Worm (Caenorhabditis elegans) whole organism, midembryonic: ENCODE measurements around the gene srw-62.
A peak's percentile ranks its signal among the peaks of the same experiment; 100 is the strongest.

Experiments
- T22C8.4 ChIP-seq: fragments of 200-800 bp; sonication (Bioruptor generic); IDR thresholded peaks from 2 replicates; pipeline ENCODE4 v1.3.6; 2022; ENCODE audit warnings: missing genetic modification characterization, missing compliant biosample characterization
- cog-1 ChIP-seq: sonication (generic microtip); optimal IDR thresholded peaks from 2 replicates; lab custom pipeline; 2016; ENCODE audit warnings: missing genetic modification characterization, missing compliant biosample characterization
- flt-1 ChIP-seq: fragments of 200-800 bp; sonication (Bioruptor generic); IDR thresholded peaks from 2 replicates; pipeline ENCODE4 v1.3.6; 2022; ENCODE audit warnings: missing genetic modification characterization, missing compliant biosample characterization
- klf-2 ChIP-seq: fragments of 200-800 bp; sonication (Bioruptor generic); conservative IDR thresholded peaks from 2 replicates; pipeline ENCODE4 v1.3.6; 2022; ENCODE audit warnings: missing genetic modification reagents, missing genetic modification characterization, missing compliant biosample characterization
- med-1 ChIP-seq: sonication (generic microtip); optimal IDR thresholded peaks from 2 replicates; lab custom pipeline; 2017; ENCODE audit warnings: missing genetic modification characterization, mild to moderate bottlenecking, missing compliant biosample characterization, antibody characterized with exemption, missing genetic modification reagents; ENCODE audit not compliant: insufficient read depth
- ref-1 ChIP-seq: fragments of 200-800 bp; sonication (Bioruptor generic); conservative IDR thresholded peaks from 2 replicates; pipeline ENCODE4 v1.3.6; 2022; ENCODE audit warnings: missing genetic modification reagents, missing genetic modification characterization, missing compliant biosample characterization
- tab-1 ChIP-seq: fragments of 200-800 bp; sonication (Bioruptor generic); IDR thresholded peaks from 2 replicates; pipeline ENCODE4 v1.3.6; 2022; ENCODE audit warnings: missing genetic modification characterization, missing compliant biosample characterization
- ztf-23 ChIP-seq: fragments of 200-800 bp; sonication (Bioruptor generic); IDR thresholded peaks from 2 replicates; pipeline ENCODE4 v1.3.6; 2022; ENCODE audit warnings: missing genetic modification reagents, missing genetic modification characterization, missing compliant biosample characterization
- ztf-29 ChIP-seq: fragments of 200-800 bp; sonication (Bioruptor generic); IDR thresholded peaks from 2 replicates; pipeline ENCODE4 v1.3.6; 2022; ENCODE audit warnings: missing genetic modification reagents, missing genetic modification characterization, missing compliant biosample characterization

The srw-62 gene

DNA sequence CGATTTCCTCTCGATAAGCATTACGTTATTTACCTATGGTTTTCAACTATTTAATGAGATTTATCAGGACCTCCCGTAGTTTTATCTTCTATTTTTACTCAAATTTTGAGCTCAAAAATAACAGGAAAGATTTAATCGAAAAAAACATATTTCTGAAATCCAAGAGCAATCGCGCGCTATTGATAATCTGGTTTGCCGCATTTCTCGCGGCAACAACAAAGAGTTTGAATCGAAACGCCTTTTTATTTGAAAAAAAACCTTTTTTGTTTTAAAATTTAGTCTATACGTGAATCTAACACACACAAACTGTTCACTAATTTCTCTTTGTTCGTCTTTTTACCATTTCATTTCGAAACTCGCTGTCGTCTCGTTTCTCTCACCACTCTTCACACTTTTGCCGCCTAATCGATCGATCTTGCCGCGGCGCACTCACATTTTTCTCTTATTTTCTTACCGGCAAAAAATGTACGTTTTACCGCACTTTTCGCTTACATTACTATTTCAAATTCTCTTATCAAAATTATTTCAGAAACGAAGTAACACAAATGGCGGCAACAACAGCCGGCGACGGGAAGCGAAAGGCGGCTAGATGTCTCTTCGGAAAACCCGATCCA lies 8.9 kb upstream of the srw-62 start, which contains the start of gene cki-2:
TSS of gene cki-2 (plus strand) at position 337 of the 614 bp plus-strand sequence.
- no peak for TF ChIP-seq tab-1 (GFP tag; lab: Robert Waterston, UW)
- peak; percentile 37; the same call in 1 of the 2 replicates for TF ChIP-seq T22C8.4 (GFP tag; lab: Robert Waterston, UW)

DNA sequence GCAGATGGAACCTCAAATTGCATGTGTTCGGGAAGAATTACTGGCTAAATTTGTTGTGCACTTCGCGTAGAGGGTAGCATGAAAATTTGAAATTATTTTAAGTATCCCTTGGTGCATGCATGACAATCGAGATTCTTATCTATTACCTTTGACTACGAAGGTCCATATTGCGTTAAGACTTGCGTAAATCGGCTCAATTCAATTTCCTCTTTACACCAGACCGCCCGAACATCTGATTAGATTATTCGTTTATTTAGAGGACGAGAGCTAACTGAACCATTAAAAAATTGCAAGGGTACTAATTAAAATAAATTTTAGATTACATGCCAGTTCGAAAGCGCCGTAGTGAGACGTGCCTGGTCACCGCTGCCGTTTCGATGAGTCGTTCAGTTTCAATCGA lies 7.6 kb upstream of the srw-62 start:
- TF ChIP-seq ref-1, result no peak
- TF ChIP-seq med-1 (GFP tag; lab: Kevin White, UChicago), result no peak
- no peak for TF ChIP-seq cog-1 (tag; lab: Kevin White, UChicago)
- TF ChIP-seq ztf-29 (GFP tag; lab: Robert Waterston, UW), result no peak
- TF ChIP-seq flt-1 (GFP tag; lab: Robert Waterston, UW), result no peak
- TF ChIP-seq T22C8.4 (GFP tag; lab: Robert Waterston, UW), result no peak

DNA sequence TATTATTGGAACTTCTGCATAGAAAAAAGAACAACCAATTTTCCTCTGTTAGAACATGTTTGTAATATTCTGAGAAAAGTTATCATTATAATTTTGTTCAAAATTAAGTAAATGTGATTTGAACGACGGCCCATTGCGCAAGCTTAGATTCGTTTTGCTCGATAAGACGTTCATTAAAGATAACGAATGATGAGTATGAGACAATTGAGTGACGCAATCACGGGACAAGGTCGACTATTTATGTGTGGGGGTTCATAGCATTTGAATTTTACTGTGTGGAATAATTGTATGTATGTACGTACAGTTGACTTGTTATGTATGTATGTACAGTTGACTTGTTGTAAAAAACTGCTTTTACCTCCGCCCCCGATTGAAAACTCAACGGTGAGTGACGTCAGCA lies 5.8 kb upstream of the srw-62 start:
- TF ChIP-seq ref-1 (no peak), med-1 (GFP tag; lab: Kevin White, UChicago) (no peak), cog-1 (tag; lab: Kevin White, UChicago) (no peak), T22C8.4 (GFP tag; lab: Robert Waterston, UW) (no peak), ztf-29 (GFP tag; lab: Robert Waterston, UW) (no peak), klf-2 (GFP tag; lab: Robert Waterston, UW) (no peak), ztf-23 (GFP tag; lab: Robert Waterston, UW) (no peak), tab-1 (GFP tag; lab: Robert Waterston, UW) (no peak), flt-1 (GFP tag; lab: Robert Waterston, UW) (no peak)

DNA sequence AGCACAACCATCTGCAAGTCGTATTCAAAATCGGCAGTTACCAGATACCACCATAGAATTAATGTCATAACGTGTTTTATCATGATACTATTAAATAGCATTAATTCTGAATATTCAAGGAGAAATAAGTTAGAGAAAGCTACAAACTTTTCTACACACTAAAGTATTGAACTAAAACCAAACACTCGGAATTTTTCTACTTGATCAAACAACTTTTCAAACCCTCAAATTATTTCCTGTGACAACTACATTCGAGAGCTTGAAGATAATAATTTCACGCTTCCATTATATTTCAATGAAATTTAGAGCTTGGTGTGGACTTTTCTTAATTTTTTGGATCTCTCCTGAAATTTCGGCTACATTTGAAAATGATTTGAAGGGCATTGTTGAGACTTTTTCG lies 2.8 kb upstream of the srw-62 start, which contains the start of gene irld-47:
TSS of gene irld-47 (minus strand) at position 101 of the 400 bp plus-strand sequence.
- TF ChIP-seq med-1 (GFP tag; lab: Kevin White, UChicago) (no peak), T22C8.4 (GFP tag; lab: Robert Waterston, UW) (no peak), ztf-29 (GFP tag; lab: Robert Waterston, UW) (no peak), ref-1 (no peak), ztf-23 (GFP tag; lab: Robert Waterston, UW) (no peak), flt-1 (GFP tag; lab: Robert Waterston, UW) (no peak), cog-1 (tag; lab: Kevin White, UChicago) (no peak), tab-1 (GFP tag; lab: Robert Waterston, UW) (no peak)

DNA sequence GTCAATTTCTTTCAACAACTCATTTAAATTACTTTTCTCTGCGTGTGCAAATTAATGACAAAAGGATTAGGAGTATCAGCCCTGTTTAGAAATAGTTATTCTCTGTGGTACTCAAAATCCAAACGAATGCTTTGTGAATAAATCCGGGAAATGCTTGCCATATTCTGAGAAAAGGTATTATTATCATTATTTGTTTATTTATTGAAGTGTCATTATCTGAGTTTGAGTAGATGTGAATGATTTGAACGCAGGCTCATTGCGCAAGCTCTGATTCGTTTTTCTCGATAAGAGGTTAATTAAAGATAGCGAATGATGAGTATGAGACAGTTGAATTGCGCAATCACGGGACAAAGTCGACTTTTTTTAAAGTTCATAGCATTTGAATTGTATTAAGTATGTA lies 2.7 kb downstream of the srw-62 start:
- TF ChIP-seq med-1 (GFP tag; lab: Kevin White, UChicago) (no peak), ztf-29 (GFP tag; lab: Robert Waterston, UW) (no peak), tab-1 (GFP tag; lab: Robert Waterston, UW) (no peak), flt-1 (GFP tag; lab: Robert Waterston, UW) (no peak), ref-1 (no peak), cog-1 (tag; lab: Kevin White, UChicago) (no peak), ztf-23 (GFP tag; lab: Robert Waterston, UW) (no peak), T22C8.4 (GFP tag; lab: Robert Waterston, UW) (no peak), klf-2 (GFP tag; lab: Robert Waterston, UW) (no peak)

DNA sequence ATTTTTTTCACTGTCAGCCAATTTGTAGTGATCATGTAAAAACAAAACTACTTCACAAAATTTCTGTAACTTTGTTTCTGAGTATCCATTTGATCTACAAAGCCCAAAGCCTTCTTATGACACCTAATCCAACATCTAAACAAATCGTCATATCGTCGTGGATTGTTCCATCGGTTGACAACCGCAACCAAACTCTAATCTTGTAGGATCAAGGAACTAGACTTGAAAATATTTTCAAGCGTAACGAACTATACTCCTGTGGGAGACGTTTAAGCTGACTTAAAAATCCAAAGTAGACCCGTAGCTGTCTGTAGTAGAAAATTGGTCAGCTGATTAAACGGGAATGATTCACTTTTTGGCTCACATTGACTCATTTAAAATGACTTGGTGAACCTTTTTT lies 4.4 kb downstream of the srw-62 start:
- no peak for TF ChIP-seq flt-1 (GFP tag; lab: Robert Waterston, UW)
- no peak for TF ChIP-seq tab-1 (GFP tag; lab: Robert Waterston, UW)

DNA sequence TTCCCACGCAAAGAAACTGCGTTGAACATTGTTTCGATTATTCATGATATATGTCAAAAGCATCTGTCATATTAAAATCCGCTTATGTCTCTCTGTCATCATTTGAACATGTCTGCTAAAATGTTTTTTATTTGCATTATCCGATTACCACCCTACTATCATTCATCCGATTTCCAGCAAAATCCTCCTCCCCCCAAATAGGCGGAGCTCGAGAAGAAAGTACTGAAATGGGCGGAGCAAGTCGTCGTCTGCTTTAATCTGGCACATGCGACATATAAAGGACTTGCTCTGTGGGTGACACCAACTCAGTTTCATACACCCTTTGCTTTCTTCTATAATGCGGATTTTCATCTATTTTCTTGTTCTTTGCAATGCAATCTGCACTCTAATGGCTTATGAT lies 6.8 kb downstream of the srw-62 start, which contains the start of gene T09A5.14:
TSS of gene T09A5.14 (plus strand) at position 301 of the 400 bp plus-strand sequence.
- TF ChIP-seq med-1 (GFP tag; lab: Kevin White, UChicago) (no peak), klf-2 (GFP tag; lab: Robert Waterston, UW) (no peak), ztf-23 (GFP tag; lab: Robert Waterston, UW) (no peak), cog-1 (tag; lab: Kevin White, UChicago) (no peak), flt-1 (GFP tag; lab: Robert Waterston, UW) (no peak), ref-1 (no peak), tab-1 (GFP tag; lab: Robert Waterston, UW) (no peak), T22C8.4 (GFP tag; lab: Robert Waterston, UW) (no peak), ztf-29 (GFP tag; lab: Robert Waterston, UW) (no peak)

DNA sequence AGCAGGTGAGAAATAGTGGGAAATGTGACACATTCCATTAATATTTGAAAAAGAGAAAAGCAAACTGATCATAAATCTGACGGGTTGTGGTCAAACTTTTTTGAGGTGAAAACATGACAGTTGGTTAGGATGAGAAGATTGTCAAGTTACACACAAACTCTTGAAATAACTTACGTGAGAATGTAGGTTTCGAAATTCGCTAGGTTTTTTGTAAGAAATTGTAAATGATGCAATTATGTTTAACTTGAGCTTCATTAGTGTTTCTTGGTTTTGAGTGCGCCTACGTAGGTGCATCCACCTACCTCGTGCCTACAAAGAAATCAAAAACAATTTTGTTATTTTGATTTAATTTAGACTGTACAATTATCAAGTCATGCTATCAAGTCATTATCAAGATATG lies 10.1 kb downstream of the srw-62 start, which contains the start of gene cex-2:
TSS of gene cex-2 (minus strand) at position 101 of the 400 bp plus-strand sequence.
- TF ChIP-seq med-1 (GFP tag; lab: Kevin White, UChicago), result no peak
- TF ChIP-seq ztf-23 (GFP tag; lab: Robert Waterston, UW), result no peak
- TF ChIP-seq T22C8.4 (GFP tag; lab: Robert Waterston, UW), result no peak
- no peak for TF ChIP-seq ref-1
- no peak for TF ChIP-seq tab-1 (GFP tag; lab: Robert Waterston, UW)
- TF ChIP-seq klf-2 (GFP tag; lab: Robert Waterston, UW), result no peak
- TF ChIP-seq ztf-29 (GFP tag; lab: Robert Waterston, UW), result no peak
- no peak for TF ChIP-seq flt-1 (GFP tag; lab: Robert Waterston, UW)
- no peak for TF ChIP-seq cog-1 (tag; lab: Kevin White, UChicago)

DNA sequence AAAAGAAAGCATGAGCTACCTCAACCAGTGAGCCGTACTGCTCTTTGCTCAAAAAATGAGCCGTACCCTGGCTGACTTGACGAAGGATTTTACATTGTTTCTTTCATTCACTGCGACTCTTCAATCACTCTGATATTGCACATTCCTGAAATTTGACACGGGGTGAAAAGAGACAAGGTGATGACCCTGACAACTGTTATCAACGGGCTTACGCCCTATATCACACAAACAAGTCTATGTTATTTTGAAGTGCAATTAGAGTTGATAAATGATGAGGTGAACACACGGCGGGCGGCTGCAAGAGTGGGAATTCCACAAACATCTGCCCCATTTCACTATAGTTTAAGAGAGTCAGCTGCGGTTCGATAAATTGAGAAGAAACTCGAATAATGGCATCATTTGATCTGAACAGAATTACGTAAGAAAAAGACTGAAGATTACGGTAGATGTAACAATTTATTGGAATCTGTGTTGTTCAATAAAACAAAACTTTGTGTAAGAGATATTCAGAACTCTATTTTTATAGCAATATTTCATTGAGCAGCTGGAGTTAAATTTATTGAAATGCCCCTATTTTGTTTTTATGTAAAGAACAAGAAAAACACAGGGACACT lies 11.5 kb downstream of the srw-62 start:
- TF ChIP-seq med-1 (GFP tag; lab: Kevin White, UChicago) (no peak), cog-1 (tag; lab: Kevin White, UChicago) (no peak), ztf-23 (GFP tag; lab: Robert Waterston, UW) (no peak), T22C8.4 (GFP tag; lab: Robert Waterston, UW) (no peak), tab-1 (GFP tag; lab: Robert Waterston, UW) (no peak), ref-1 (no peak), ztf-29 (GFP tag; lab: Robert Waterston, UW) (no peak), flt-1 (GFP tag; lab: Robert Waterston, UW) (no peak), klf-2 (GFP tag; lab: Robert Waterston, UW) (no peak)
